Fruit fly (Drosophila melanogaster): Measurements from ENCODE around the gene CG9536.

DNA sequence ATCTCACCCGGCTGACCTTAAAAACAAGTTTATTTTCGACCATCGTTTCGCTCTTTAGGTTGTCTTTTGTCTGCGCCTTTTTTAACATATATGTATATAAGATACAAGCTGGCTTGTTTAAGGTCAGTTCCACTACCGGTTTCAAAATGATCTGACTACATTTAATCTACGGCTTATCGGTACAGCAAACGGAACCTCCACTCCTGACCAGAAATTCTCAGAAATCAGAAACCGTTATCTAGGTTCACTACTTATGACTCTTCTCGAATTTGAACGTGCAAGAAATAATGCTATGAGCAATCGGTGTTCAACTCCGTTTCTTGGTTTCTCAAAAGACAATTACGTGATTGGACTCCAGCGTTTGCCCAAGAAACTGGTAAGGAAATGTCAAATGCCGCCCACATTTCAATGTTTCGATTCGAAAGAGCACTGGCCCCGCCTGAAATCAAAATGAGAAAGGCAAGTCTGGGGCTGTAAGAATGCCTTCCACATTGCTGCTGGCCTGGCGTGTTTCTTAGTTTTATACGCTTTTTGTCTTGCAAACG, 6.6 kb downstream of the CG9536 start:
- TF ChIP-seq EcR (GFP tag; optimal IDR thresholded peaks at IDR 0.05) (no peak), usp (GFP tag; optimal IDR thresholded peaks at IDR 0.05) (no peak)
